Worm (Caenorhabditis elegans) whole organism, young adult: ENCODE results near the gene sec-22.

ENCODE experiments used
- F23B12.7 ChIP-seq: sonication (generic microtip); optimal IDR thresholded peaks from 2 replicates; lab custom pipeline; 2017; ENCODE audit warnings: missing genetic modification characterization, mild to moderate bottlenecking, missing compliant biosample characterization, antibody characterized with exemption, moderate library complexity; ENCODE audit not compliant: insufficient read depth
- ama-1 ChIP-seq, 3 experiments: fragments of 150-350 bp in 1 of 3; sonication (generic microtip) in 2 of 3; optimal IDR thresholded peaks; 2 replicates each; lab custom pipeline; 2014 to 2018; ENCODE audit warnings: missing biosample characterization in 2 of 3, missing genetic modification characterization in 2 of 3, missing genetic modification reagents in 2 of 3
- ceh-91 ChIP-seq: fragments of 200-800 bp; sonication (Bioruptor generic); IDR thresholded peaks from 2 replicates; pipeline ENCODE4 v1.3.6; 2022; ENCODE audit warnings: missing genetic modification reagents, missing genetic modification characterization, missing compliant biosample characterization
- egl-44 ChIP-seq: fragments of 200-800 bp; sonication (Bioruptor generic); IDR thresholded peaks from 2 replicates; pipeline ENCODE4 v1.3.6; 2022; ENCODE audit warnings: missing genetic modification reagents, missing genetic modification characterization, missing compliant biosample characterization
- ets-4 ChIP-seq: fragments of 200-800 bp; sonication (Bioruptor generic); optimal IDR thresholded peaks from 2 replicates; lab custom pipeline; 2018; ENCODE audit warnings: mild to moderate bottlenecking, missing genetic modification characterization, missing compliant biosample characterization
- lir-1 ChIP-seq: fragments of 200-800 bp; sonication (Bioruptor generic); conservative IDR thresholded peaks from 2 replicates; pipeline ENCODE4 v1.3.6; 2022; ENCODE audit warnings: missing genetic modification reagents, missing genetic modification characterization, missing compliant biosample characterization
- snpc-1.1 ChIP-seq: sonication (generic microtip); optimal IDR thresholded peaks from 2 replicates; lab custom pipeline; 2017; ENCODE audit warnings: missing genetic modification characterization, mild to moderate bottlenecking, missing compliant biosample characterization, antibody characterized with exemption, moderate library complexity, missing genotype, missing genetic modification reagents; ENCODE audit not compliant: insufficient read depth

DNA sequence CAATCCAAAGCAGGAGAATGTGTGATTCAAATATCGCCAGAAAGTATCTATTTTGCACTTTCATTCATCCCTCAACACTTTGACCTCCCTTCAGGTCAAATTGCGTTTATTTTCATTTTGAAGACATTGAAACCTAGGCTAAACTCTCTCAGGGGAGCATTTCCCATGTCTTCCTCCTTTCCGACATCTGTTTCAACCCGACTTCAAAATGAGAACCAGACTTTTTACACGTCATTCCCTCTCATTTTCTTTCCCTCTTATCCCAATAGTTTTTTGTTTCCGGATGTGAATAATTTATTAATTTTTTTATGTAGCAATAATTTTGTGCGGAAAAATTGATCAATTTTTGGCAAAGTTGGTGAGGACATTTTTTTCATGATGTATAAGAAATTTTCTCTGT, 17.6 kb downstream of the sec-22 start:
- no peak for TF ChIP-seq F23B12.7 (tag; lab: Kevin White, UChicago)
- no peak for TF ChIP-seq snpc-1.1 (tag; lab: Kevin White, UChicago)
- no peak for TF ChIP-seq ets-4 (GFP tag; lab: Kevin White, UChicago)
- no peak for TF ChIP-seq lir-1
- no peak for TF ChIP-seq egl-44 (GFP tag; lab: Robert Waterston, UW)
- TF ChIP-seq ceh-91 = no peak
- no peak for TF ChIP-seq ama-1 (optimal IDR thresholded peaks at IDR 0.05; lab: Kevin White, UChicago)
- TF ChIP-seq ama-1 (GFP tag; optimal IDR thresholded peaks at IDR 0.05; lab: Kevin White, UChicago) = no peak
